Fruit fly (Drosophila melanogaster) whole organism, prepupa: ENCODE data around the gene tok.

ENCODE experiments used
- Blimp-1 ChIP-seq: fragments of 200-800 bp; sonication (Bioruptor generic); optimal IDR thresholded peaks from 3 replicates; lab custom pipeline; 2017; ENCODE audit warnings: missing biosample characterization, missing genetic modification characterization, mild to moderate bottlenecking, moderate library complexity, missing genetic modification reagents
- CG10669 ChIP-seq: fragments of 200-800 bp; sonication (Bioruptor generic); optimal IDR thresholded peaks from 3 replicates; lab custom pipeline; 2018; ENCODE audit warnings: missing biosample characterization, mild to moderate bottlenecking, missing genetic modification characterization, moderate library complexity
- CG11294 ChIP-seq: fragments of 200-800 bp; sonication (Bioruptor generic); IDR thresholded peaks from 2 replicates; pipeline ENCODE4 v1.3.6; 2022; ENCODE audit warnings: missing biosample characterization, missing genetic modification characterization
- CG11762 ChIP-seq: fragments of 200-800 bp; sonication (Bioruptor generic); optimal IDR thresholded peaks from 3 replicates; lab custom pipeline; 2016; ENCODE audit warnings: missing biosample characterization, missing genetic modification characterization; ENCODE audit not compliant: insufficient read depth
- CG32006 ChIP-seq: fragments of 200-800 bp; sonication (Bioruptor generic); optimal IDR thresholded peaks from 3 replicates; lab custom pipeline; 2017; ENCODE audit warnings: missing biosample characterization, mild to moderate bottlenecking, missing genetic modification characterization
- CG3919 ChIP-seq: fragments of 200-800 bp; sonication (Bioruptor generic); optimal IDR thresholded peaks from 3 replicates; lab custom pipeline; 2016; ENCODE audit warnings: missing biosample characterization, missing genetic modification characterization
- CG4318 ChIP-seq: fragments of 200-800 bp; sonication (Bioruptor generic); optimal IDR thresholded peaks from 3 replicates; lab custom pipeline; 2017; ENCODE audit warnings: missing biosample characterization, mild to moderate bottlenecking, missing genetic modification characterization
- CG6792 ChIP-seq: fragments of 200-800 bp; sonication (Bioruptor generic); optimal IDR thresholded peaks from 3 replicates; lab custom pipeline; 2016; ENCODE audit warnings: missing biosample characterization, missing genetic modification characterization
- CG7368 ChIP-seq: fragments of 200-800 bp; sonication (Bioruptor generic); optimal IDR thresholded peaks from 3 replicates; lab custom pipeline; 2016; ENCODE audit warnings: missing biosample characterization, missing genetic modification characterization
- Eip75B ChIP-seq: fragments of 200-800 bp; sonication (Bioruptor generic); optimal IDR thresholded peaks from 3 replicates; lab custom pipeline; 2016; ENCODE audit warnings: missing biosample characterization, missing genetic modification characterization
- Ets21C ChIP-seq: fragments of 200-800 bp; sonication (Bioruptor generic); optimal IDR thresholded peaks from 3 replicates; lab custom pipeline; 2016; ENCODE audit warnings: missing biosample characterization, missing genetic modification characterization
- Gug ChIP-seq: fragments of 200-800 bp; sonication (Bioruptor generic); IDR thresholded peaks from 2 replicates; pipeline ENCODE4 v1.3.6; 2022; ENCODE audit warnings: missing biosample characterization, missing genetic modification characterization
- Hr38 ChIP-seq: sonication (Bioruptor generic); optimal IDR thresholded peaks from 2 replicates; lab custom pipeline; 2016; ENCODE audit warnings: missing biosample characterization, missing genetic modification characterization
- Hr4 ChIP-seq: fragments of 200-800 bp; sonication (Bioruptor generic); optimal IDR thresholded peaks from 3 replicates; lab custom pipeline; 2016; ENCODE audit warnings: missing biosample characterization, missing genetic modification characterization
- OdsH ChIP-seq: fragments of 200-800 bp; sonication (Bioruptor generic); optimal IDR thresholded peaks from 3 replicates; lab custom pipeline; 2016; ENCODE audit warnings: missing biosample characterization, missing genetic modification characterization
- Smox ChIP-seq: fragments of 200-800 bp; sonication (Bioruptor generic); optimal IDR thresholded peaks from 3 replicates; lab custom pipeline; 2016; ENCODE audit warnings: missing biosample characterization, missing genetic modification characterization
- Sox102F ChIP-seq: fragments of 200-800 bp; sonication (Bioruptor generic); optimal IDR thresholded peaks from 2 replicates; lab custom pipeline; 2016; ENCODE audit warnings: missing biosample characterization, mild to moderate bottlenecking, missing genetic modification characterization
- Sox14 ChIP-seq: fragments of 200-800 bp; sonication (Bioruptor generic); optimal IDR thresholded peaks from 3 replicates; lab custom pipeline; 2016; ENCODE audit warnings: missing biosample characterization, missing genetic modification characterization
- acj6 ChIP-seq: fragments of 200-800 bp; sonication (Bioruptor generic); optimal IDR thresholded peaks from 3 replicates; lab custom pipeline; 2016; ENCODE audit warnings: missing biosample characterization, missing genetic modification characterization
- dsx ChIP-seq: fragments of 200-800 bp; optimal IDR thresholded peaks from 3 replicates; lab custom pipeline; 2019; ENCODE audit warnings: missing biosample characterization, mild to moderate bottlenecking, missing genetic modification characterization, moderate library complexity; ENCODE audit not compliant: poor library complexity, severe bottlenecking
- eg ChIP-seq: fragments of 200-800 bp; sonication (Bioruptor generic); IDR thresholded peaks from 3 replicates; pipeline ENCODE4 v1.3.6; 2022; ENCODE audit warnings: missing biosample characterization, missing genetic modification characterization
- esn ChIP-seq: fragments of 200-800 bp; sonication (Bioruptor generic); optimal IDR thresholded peaks from 2 replicates; lab custom pipeline; 2016; ENCODE audit warnings: missing biosample characterization, mild to moderate bottlenecking, missing genetic modification characterization, moderate library complexity
- fd85E ChIP-seq: fragments of 200-800 bp; sonication (Bioruptor generic); optimal IDR thresholded peaks from 3 replicates; lab custom pipeline; 2016; ENCODE audit warnings: missing biosample characterization, missing genetic modification characterization
- fkh ChIP-seq: fragments of 200-800 bp; sonication (Bioruptor generic); optimal IDR thresholded peaks from 3 replicates; lab custom pipeline; 2017; ENCODE audit warnings: missing biosample characterization, mild to moderate bottlenecking, missing genetic modification characterization, moderate library complexity
- lz ChIP-seq: fragments of 200-800 bp; sonication (Bioruptor generic); optimal IDR thresholded peaks from 3 replicates; lab custom pipeline; 2016; ENCODE audit warnings: missing biosample characterization, missing genetic modification characterization
- net ChIP-seq: fragments of 200-800 bp; sonication (Bioruptor generic); optimal IDR thresholded peaks from 3 replicates; lab custom pipeline; 2016; ENCODE audit warnings: missing biosample characterization, missing genetic modification characterization
- pdm3 ChIP-seq: fragments of 200-800 bp; sonication (Bioruptor generic); optimal IDR thresholded peaks from 3 replicates; lab custom pipeline; 2016; ENCODE audit warnings: missing biosample characterization, missing genetic modification characterization
- svp ChIP-seq: fragments of 200-800 bp; sonication (Bioruptor generic); peaks from one replicate; lab custom pipeline; 2016; ENCODE audit warnings: missing biosample characterization, missing genetic modification characterization
- topi ChIP-seq: fragments of 200-800 bp; sonication (Bioruptor generic); optimal IDR thresholded peaks from 3 replicates; lab custom pipeline; 2016; ENCODE audit warnings: missing biosample characterization, missing genetic modification characterization

The tok gene

DNA sequence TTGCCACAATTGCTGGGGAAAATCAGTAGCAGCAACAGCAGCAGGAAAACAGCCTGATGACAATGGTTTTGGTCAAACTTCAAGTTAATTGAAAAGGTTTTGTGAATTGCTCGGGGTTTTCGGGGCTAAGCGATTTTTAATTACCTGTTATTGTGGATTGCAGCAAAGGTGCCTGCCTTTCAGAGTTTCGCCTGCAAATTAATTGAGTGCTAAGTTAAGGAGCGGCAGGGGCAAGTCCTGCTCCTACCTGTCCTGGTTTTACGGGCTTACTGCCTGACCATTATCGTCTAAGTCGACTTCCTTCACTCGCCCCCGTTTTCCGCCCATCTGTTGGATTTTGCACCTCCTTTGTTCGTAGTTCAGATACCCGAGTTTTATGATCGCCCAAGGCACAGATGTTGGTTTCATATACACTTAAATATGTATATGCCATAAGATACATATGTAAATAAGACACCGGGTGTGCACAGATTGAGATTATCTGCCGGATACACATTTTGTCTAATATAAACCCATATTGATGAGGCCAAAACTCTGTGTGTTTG is 6.9 kb downstream of the tok start:
- TF ChIP-seq eg (GFP tag; lab: Robert Waterston, UW) (no peak), Sox102F (GFP tag; lab: Kevin White, UChicago) (no peak), CG6792 (GFP tag; lab: Kevin White, UChicago) (no peak), dsx (GFP tag; lab: Kevin White, UChicago) (no peak), pdm3 (GFP tag; lab: Kevin White, UChicago) (no peak), CG7368 (GFP tag; lab: Kevin White, UChicago) (no peak), OdsH (GFP tag; lab: Kevin White, UChicago) (no peak), Eip75B (GFP tag; lab: Kevin White, UChicago) (no peak), Hr4 (GFP tag; lab: Kevin White, UChicago) (no peak), CG11294 (GFP tag; lab: Robert Waterston, UW) (no peak), CG3919 (GFP tag; lab: Kevin White, UChicago) (no peak), fd85E (GFP tag; lab: Kevin White, UChicago) (no peak), Hr38 (no peak), net (GFP tag; lab: Kevin White, UChicago) (no peak), svp (GFP tag; lab: Kevin White, UChicago) (no peak), fkh (no peak), Smox (no peak), CG32006 (no peak), topi (no peak)

DNA sequence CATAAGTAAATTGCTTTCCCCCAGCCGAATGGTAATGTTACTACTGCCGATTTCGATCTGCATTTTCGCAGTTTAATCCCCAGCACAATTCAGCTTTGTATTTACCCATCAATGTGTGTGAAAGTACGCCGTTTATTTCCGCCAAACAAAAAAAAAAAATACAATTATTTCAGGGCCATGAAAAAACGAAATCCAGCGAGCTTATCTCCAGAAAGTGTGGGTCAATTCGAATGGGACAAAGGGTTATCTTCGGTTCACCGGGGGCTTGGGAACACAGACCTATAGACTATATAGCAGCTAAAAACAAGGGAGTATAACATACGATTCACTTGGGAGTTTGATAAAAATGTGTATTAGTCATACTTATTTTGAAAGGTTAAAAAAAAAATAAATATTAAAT is 7.5 kb downstream of the tok start:
- TF ChIP-seq acj6 (no peak), net (GFP tag; lab: Kevin White, UChicago) (no peak), svp (GFP tag; lab: Kevin White, UChicago) (peak; percentile 97), Sox102F (GFP tag; lab: Kevin White, UChicago) (no peak), CG10669 (no peak)

DNA sequence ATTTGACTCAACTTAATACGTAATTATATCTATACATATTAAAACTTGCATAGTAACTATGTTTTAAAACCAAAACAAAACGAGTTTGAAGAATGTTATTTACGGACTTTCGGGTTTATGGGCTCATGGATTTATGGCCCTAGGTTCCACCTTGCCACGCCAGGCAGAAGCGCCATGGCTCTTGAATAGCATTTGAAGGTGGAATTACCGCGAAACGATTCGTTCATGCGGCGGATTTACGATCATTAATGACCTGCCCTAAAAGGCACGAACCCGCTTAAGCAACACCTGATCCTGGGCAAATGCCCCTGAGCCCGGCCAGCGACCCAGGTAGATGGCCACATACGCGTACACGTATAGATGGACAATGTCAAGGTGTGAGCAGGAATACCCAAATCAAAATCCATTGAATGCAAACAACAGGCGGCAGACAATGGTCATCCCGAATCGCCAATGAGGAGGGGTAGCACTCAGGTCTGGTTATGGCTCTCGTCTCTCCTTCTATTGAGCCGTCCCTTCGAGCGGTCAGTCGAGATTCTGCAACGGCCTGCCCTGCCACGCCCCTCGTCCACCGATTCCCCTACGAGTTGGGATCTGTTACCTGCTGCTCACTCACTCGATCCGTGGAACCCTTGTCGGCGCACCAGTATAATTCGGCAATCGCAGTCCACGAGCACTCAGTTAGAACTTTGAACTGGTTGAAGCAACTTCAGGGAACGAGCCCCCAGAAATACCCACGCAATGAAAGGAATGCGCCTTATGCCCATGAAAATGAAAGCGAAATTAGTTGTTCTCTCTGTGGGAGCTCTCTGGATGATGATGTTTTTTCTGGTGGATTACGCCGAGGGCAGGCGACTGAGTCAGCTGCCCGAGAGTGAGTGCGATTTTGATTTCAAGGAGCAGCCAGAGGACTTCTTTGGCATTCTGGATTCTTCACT is 29.8 kb downstream of the tok start, which contains the start of gene tld:
TSS of gene tld (plus strand) at position 677 of the 938 bp plus-strand sequence.
- TF ChIP-seq fd85E (GFP tag; lab: Kevin White, UChicago) (no peak), Blimp-1 (GFP tag; lab: Kevin White, UChicago) (peak; percentile 93), svp (GFP tag; lab: Kevin White, UChicago) (peak; percentile 13)

DNA sequence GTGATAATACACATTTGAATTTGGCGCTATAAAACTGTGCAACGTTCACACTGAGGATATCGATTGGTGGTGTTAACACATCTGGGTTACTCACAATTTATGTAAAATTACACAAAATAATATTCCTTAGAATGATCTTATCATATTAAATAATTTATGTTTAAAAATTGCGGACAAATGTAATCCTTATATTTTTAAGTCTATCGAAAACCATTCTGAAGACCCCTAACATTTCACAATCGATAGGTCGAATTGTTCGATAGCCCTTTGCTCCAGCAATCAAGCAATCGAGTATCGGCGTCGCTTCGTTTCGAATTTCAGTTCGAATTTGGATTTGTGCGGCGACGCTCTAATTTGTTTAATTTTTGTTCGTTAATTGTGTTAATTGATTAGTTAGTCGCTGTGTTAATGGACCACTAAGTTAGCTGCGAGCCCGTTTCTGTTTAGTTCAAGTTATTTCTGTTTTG is 34.1 kb downstream of the tok start, which contains the start of gene asp:
TSS of gene asp (plus strand) at position 289 of the 467 bp plus-strand sequence.
- TF ChIP-seq OdsH (GFP tag; lab: Kevin White, UChicago) (no peak), dsx (GFP tag; lab: Kevin White, UChicago) (no peak), Gug (GFP tag; lab: Robert Waterston, UW) (no peak), CG4318 (GFP tag; lab: Kevin White, UChicago) (no peak), Sox14 (no peak), CG11762 (GFP tag; lab: Kevin White, UChicago) (no peak), Smox (peak; percentile 12), Ets21C (GFP tag; lab: Kevin White, UChicago) (no peak), Hr4 (GFP tag; lab: Kevin White, UChicago) (no peak), svp (GFP tag; lab: Kevin White, UChicago) (peak; percentile 30)
- TF ChIP-seq, all 60 proteins: peak for 2

DNA sequence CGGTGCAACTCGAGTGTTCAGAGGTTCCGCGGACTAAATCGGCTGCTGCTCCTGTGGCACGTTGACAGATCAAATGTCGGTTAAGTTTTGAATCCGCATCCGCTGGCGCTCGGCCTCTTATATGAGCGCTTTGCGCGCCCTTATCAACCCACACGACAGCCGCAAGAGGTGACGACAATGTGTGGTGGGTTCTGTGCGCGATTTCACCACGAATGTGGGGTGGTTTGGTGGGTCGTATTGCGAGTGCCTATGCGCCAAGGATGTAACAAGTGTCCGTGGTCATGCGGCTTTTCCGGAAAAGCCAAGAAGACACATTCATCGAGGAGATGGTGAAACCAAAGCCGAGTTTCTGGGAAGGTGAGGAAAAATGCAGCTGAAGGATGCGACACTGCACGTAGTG is 45.5 kb downstream of the tok start, which contains the start of gene AstA:
TSS of gene AstA (minus strand) at position 101 of the 400 bp plus-strand sequence.
- TF ChIP-seq lz (no peak), esn (GFP tag; lab: Kevin White, UChicago) (no peak)
